Fruit fly (Drosophila melanogaster) whole organism: ENCODE measurements around the gene Hou.
A peak's percentile ranks its signal among the peaks of the same experiment; 100 is the strongest.

Experiments
- CG8478 ChIP-seq: fragments of >200 bp; optimal IDR thresholded peaks from 2 replicates; lab custom pipeline; 2018; ENCODE audit warnings: inconsistent platforms
- Dll ChIP-seq: fragments of >200 bp; optimal IDR thresholded peaks from 2 replicates; lab custom pipeline; 2017
- EcR ChIP-seq, 2 experiments: fragments of >200 bp; optimal IDR thresholded peaks; 2 replicates each; lab custom pipeline; 2017; ENCODE audit warnings: missing biosample characterization in 2 of 2, missing genetic modification characterization in 2 of 2, missing genetic modification reagents in 2 of 2
- pan ChIP-seq: fragments of >200 bp; optimal IDR thresholded peaks from 2 replicates; lab custom pipeline; 2017
- psq ChIP-seq: fragments of >200 bp; optimal IDR thresholded peaks from 2 replicates; lab custom pipeline; 2017
- usp ChIP-seq: fragments of >200 bp; optimal IDR thresholded peaks from 2 replicates; lab custom pipeline; 2017; ENCODE audit warnings: missing biosample characterization, missing genetic modification characterization, mixed read lengths

The Hou gene

dm6 chrX:18650252-18650651 lies at the start of gene Hou:
Gene Hou, minus strand, starts transcription at chrX:18650444.
- TF ChIP-seq psq: no peak

DNA sequence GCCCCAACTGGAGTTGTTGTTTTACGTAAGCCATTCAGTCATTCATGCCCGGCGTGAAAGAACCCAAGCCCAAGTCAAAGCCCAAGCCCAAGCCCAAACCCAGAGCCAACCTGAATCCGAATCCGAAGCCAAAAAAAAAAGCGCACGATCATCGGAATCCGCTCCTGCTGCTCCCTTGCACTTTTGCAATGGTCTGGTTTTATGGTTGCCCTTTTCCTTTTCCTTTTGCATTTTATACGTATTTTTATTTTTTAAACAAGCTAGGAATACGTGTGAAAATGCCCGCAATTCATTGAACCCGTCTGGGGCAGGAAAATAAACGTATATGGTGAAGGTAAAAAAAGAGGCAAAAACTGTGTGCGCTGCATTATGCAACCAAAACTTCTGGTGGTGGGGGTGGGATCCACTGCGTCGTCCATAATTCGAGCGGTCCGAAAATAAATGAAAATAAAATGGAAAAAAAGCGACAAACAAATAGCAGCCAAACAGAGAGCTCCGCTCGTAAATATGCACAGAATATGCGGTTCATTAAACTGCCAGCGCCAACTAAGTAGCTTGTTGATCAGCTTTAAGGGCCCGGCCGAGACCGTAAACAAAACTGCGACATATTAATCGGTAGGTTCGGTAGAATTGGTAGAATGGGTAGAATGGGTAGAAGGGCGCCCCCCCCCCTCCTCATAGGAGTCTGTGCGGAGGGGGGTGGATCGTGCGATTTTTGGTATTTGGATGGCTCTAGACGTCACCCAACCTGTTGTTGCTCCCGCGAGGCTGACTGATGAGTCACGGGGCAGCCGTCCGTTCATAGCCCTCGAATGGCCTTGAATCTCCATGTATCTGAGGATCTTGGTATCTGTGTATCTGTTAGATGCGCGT lies 49.3 kb upstream of the Hou start:
- TF ChIP-seq pan (lab: Kevin White, UChicago) (no peak), Dll (lab: Kevin White, UChicago) (no peak), psq (no peak), CG8478 (no peak), usp (GFP tag; lab: Kevin White, UChicago) (no peak), EcR (GFP tag; optimal IDR thresholded peaks at IDR 0.05; lab: Kevin White, UChicago) (no peak)

DNA sequence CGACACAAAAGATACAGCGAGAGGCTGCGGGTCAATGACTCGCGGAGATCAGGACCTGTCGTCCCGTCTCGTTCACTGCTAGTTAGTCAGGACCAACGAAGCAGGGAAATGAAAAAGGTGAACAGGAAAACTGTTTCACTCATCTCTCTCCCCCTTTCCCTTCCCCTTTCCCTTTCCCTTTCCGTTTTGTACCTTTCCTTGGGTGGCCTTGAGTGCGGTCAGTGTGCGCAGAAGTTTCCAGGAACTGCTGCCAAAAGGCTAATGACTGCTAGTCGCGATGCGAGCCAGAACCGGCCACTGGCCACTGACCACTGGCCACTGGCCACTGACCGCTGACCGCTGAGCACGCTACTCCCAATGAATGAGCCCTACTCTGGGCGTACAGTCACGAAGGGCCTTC lies 45.4 kb upstream of the Hou start:
- TF ChIP-seq EcR (GFP tag; optimal IDR thresholded peaks at IDR 0.05; lab: Kevin White, UChicago) (peak in 1 of 2 experiments; percentile 50), pan (lab: Kevin White, UChicago) (no peak), usp (GFP tag; lab: Kevin White, UChicago) (no peak), CG8478 (no peak)

DNA sequence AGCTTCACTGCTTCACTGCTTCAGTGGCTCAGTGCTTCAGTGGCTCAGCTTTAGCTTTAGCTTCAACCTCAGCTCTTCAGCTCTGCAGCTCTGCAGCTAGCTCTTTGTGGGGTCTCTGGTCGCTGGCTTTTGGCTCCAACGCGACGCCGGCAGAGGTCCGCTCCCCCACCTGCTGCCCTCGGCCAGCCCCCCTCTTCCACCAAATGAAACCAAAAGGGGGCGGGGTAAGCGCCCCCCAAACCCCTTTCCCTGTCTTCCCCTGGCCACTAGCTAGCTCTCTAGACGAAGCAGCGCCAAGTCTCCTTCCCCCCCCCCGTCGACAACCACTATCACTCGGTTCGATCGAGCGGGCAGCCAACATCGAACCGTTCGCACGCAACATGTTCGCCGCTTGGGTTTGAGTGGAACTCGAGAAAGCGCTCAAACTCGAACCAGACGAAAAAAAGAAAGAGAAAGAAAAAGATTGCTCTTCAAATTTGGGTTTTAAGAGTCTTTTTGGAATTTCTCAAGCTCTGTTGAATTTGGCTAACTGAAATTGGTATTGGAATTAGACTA lies 42.8 kb upstream of the Hou start, which contains the start of gene Cyp18a1:
Cyp18a1 (minus strand) TSS at position 95 of the 555 bp plus-strand sequence.
- TF ChIP-seq CG8478 (no peak), usp (GFP tag; lab: Kevin White, UChicago) (no peak), psq (no peak), pan (lab: Kevin White, UChicago) (no peak), EcR (GFP tag; optimal IDR thresholded peaks at IDR 0.05; lab: Kevin White, UChicago) (no peak), Dll (lab: Kevin White, UChicago) (no peak)

- no peak for TF ChIP-seq EcR (GFP tag; optimal IDR thresholded peaks at IDR 0.05; lab: Kevin White, UChicago)
- TF ChIP-seq pan (lab: Kevin White, UChicago): no peak
- no peak for TF ChIP-seq Dll (lab: Kevin White, UChicago)
- TF ChIP-seq usp (GFP tag; lab: Kevin White, UChicago): no peak
- no peak for TF ChIP-seq CG8478
- no peak for TF ChIP-seq psq
These were observed 35.5 kb upstream of the Hou start, which contains the start of gene phtm for dm6 chrX:18685726-18686125. Gene phtm, plus strand, starts transcription at chrX:18685766.

dm6 chrX:18684928-18685327 lies 34.7 kb upstream of the Hou start:
- TF ChIP-seq EcR (GFP tag; optimal IDR thresholded peaks at IDR 0.05; lab: Kevin White, UChicago): peak in 1 of 2 experiments; percentile 31
- no peak for TF ChIP-seq psq
- no peak for TF ChIP-seq CG8478

dm6 chrX:18684504-18684903 lies 34.3 kb upstream of the Hou start:
- TF ChIP-seq pan (lab: Kevin White, UChicago): no peak
- no peak for TF ChIP-seq Dll (lab: Kevin White, UChicago)
- no peak for TF ChIP-seq CG8478
- no peak for TF ChIP-seq psq
- no peak for TF ChIP-seq usp (GFP tag; lab: Kevin White, UChicago)
- TF ChIP-seq EcR (GFP tag; optimal IDR thresholded peaks at IDR 0.05; lab: Kevin White, UChicago): peak in 1 of 2 experiments; percentile 75

dm6 chrX:18682815-18683214 lies 32.6 kb upstream of the Hou start:
- no peak for TF ChIP-seq usp (GFP tag; lab: Kevin White, UChicago)
- no peak for TF ChIP-seq psq
- no peak for TF ChIP-seq EcR (GFP tag; optimal IDR thresholded peaks at IDR 0.05; lab: Kevin White, UChicago)
- no peak for TF ChIP-seq Dll (lab: Kevin White, UChicago)
- TF ChIP-seq CG8478: no peak

dm6 chrX:18681410-18681809 lies 31.2 kb upstream of the Hou start:
- TF ChIP-seq EcR (GFP tag; optimal IDR thresholded peaks at IDR 0.05; lab: Kevin White, UChicago) (peak in 1 of 2 experiments; percentile 57), pan (lab: Kevin White, UChicago) (no peak), psq (no peak), Dll (lab: Kevin White, UChicago) (no peak)

dm6 chrX:18678876-18679275 lies 28.6 kb upstream of the Hou start:
- TF ChIP-seq pan (lab: Kevin White, UChicago) (no peak), EcR (GFP tag; optimal IDR thresholded peaks at IDR 0.05; lab: Kevin White, UChicago) (no peak), usp (GFP tag; lab: Kevin White, UChicago) (no peak), psq (no peak), CG8478 (no peak)

- TF ChIP-seq EcR (GFP tag; optimal IDR thresholded peaks at IDR 0.05; lab: Kevin White, UChicago): peak in 1 of 2 experiments; percentile 77
- no peak for TF ChIP-seq pan (lab: Kevin White, UChicago)
These were observed 26.5 kb upstream of the Hou start for dm6 chrX:18676756-18677155.

dm6 chrX:18675702-18676101 lies 25.5 kb upstream of the Hou start:
- TF ChIP-seq psq: no peak
- no peak for TF ChIP-seq EcR (GFP tag; optimal IDR thresholded peaks at IDR 0.05; lab: Kevin White, UChicago)
- TF ChIP-seq pan (lab: Kevin White, UChicago): no peak

DNA sequence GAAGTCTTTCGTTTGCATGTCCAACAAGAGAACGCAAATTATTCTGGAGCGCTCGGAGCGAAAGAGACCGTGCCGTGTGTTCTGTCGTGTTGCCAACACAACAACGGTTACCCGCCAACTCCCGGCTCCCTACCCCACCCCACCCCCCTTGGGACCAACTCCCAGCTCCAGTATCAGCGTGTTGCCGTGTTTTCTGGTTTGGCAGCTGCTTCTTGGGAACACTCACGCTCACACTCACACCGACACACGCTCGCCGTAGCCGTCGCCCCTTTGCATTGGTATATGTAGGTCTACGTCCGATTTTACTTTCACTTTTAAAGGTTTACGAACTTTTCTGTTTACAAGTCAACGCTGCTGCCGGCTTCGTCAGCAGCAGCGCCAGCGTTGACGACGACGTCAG lies 25.0 kb upstream of the Hou start:
- no peak for TF ChIP-seq Dll (lab: Kevin White, UChicago)
- peak; percentile 84 to 94 for TF ChIP-seq EcR (GFP tag; optimal IDR thresholded peaks at IDR 0.05; lab: Kevin White, UChicago)
